Fruit fly (Drosophila melanogaster) whole organism, embryonic: ENCODE results near the gene Stt3B.

Experiments used
- Atf6 ChIP-seq: fragments of 200-800 bp; sonication (Bioruptor generic); IDR thresholded peaks from 2 replicates; pipeline ENCODE4 v1.3.6; 2022; ENCODE audit warnings: missing biosample characterization, missing genetic modification characterization
- B-H1 ChIP-seq: fragments of 200-800 bp; sonication (Bioruptor generic); IDR thresholded peaks from 3 replicates; pipeline ENCODE4 v1.3.6; 2022; ENCODE audit warnings: missing biosample characterization, missing genetic modification characterization
- CG12155 ChIP-seq: fragments of 200-800 bp; sonication (Bioruptor generic); optimal IDR thresholded peaks from 3 replicates; lab custom pipeline; 2016; ENCODE audit warnings: missing biosample characterization, missing genetic modification characterization
- CG12299 ChIP-seq: fragments of 200-800 bp; sonication (Bioruptor generic); optimal IDR thresholded peaks from 2 replicates; lab custom pipeline; 2018; ENCODE audit warnings: missing biosample characterization, mild to moderate bottlenecking, missing genetic modification characterization
- CG14667 ChIP-seq: fragments of 200-800 bp; sonication (Bioruptor generic); IDR thresholded peaks from 2 replicates; pipeline ENCODE4 v1.3.6; 2022; ENCODE audit warnings: missing biosample characterization, missing genetic modification characterization
- CG15514 ChIP-seq: fragments of 200-800 bp; sonication (Bioruptor generic); optimal IDR thresholded peaks from 3 replicates; lab custom pipeline; 2017; ENCODE audit warnings: missing biosample characterization, missing genetic modification characterization, mild to moderate bottlenecking, moderate library complexity, missing genetic modification reagents
- CG1603 ChIP-seq: fragments of 200-800 bp; sonication (Bioruptor generic); optimal IDR thresholded peaks from 2 replicates; lab custom pipeline; 2019; ENCODE audit warnings: missing biosample characterization, mild to moderate bottlenecking, missing genetic modification characterization, moderate library complexity
- CG16815 ChIP-seq: fragments of 200-800 bp; sonication (Bioruptor generic); optimal IDR thresholded peaks from 3 replicates; lab custom pipeline; 2017; ENCODE audit warnings: missing biosample characterization, mild to moderate bottlenecking, missing genetic modification characterization
- CG17328 ChIP-seq: fragments of 200-800 bp; sonication (Bioruptor generic); IDR thresholded peaks from 2 replicates; pipeline ENCODE4 v1.3.6; 2022; ENCODE audit warnings: missing biosample characterization, missing genetic modification characterization
- CG17829 ChIP-seq: fragments of 200-800 bp; optimal IDR thresholded peaks from 2 replicates; lab custom pipeline; 2019; ENCODE audit warnings: missing biosample characterization, mild to moderate bottlenecking, missing genetic modification characterization, moderate library complexity
- CG2875 ChIP-seq: fragments of 200-800 bp; sonication (Bioruptor generic); optimal IDR thresholded peaks from 2 replicates; lab custom pipeline; 2017; ENCODE audit warnings: missing biosample characterization, mild to moderate bottlenecking, missing genetic modification characterization, missing genetic modification reagents
- CG3065 ChIP-seq: fragments of 200-800 bp; sonication (Bioruptor generic); optimal IDR thresholded peaks from 2 replicates; lab custom pipeline; 2016; ENCODE audit warnings: missing biosample characterization, missing genetic modification characterization
- CG3407 ChIP-seq: fragments of 200-800 bp; sonication (Bioruptor generic); optimal IDR thresholded peaks from 2 replicates; lab custom pipeline; 2018; ENCODE audit warnings: missing biosample characterization, mild to moderate bottlenecking, missing genetic modification characterization
- CG3847 ChIP-seq: fragments of 200-800 bp; sonication (Bioruptor generic); IDR thresholded peaks from 2 replicates; pipeline ENCODE4 v1.3.6; 2022; ENCODE audit warnings: missing biosample characterization, missing genetic modification characterization
- CG4404 ChIP-seq: fragments of 200-800 bp; sonication (Bioruptor generic); IDR thresholded peaks from 2 replicates; pipeline ENCODE4 v1.3.6; 2022; ENCODE audit warnings: missing biosample characterization, missing genetic modification characterization
- CG4707 ChIP-seq: fragments of 200-800 bp; sonication (Bioruptor generic); optimal IDR thresholded peaks from 2 replicates; lab custom pipeline; 2018; ENCODE audit warnings: missing biosample characterization, mild to moderate bottlenecking, missing genetic modification characterization, moderate library complexity
- CG6689 ChIP-seq: fragments of 200-800 bp; sonication (Bioruptor generic); IDR thresholded peaks from 2 replicates; pipeline ENCODE4 v1.3.6; 2022; ENCODE audit warnings: missing biosample characterization, missing genetic modification characterization
- CG7372 ChIP-seq: fragments of 200-800 bp; sonication (Bioruptor generic); IDR thresholded peaks from 2 replicates; pipeline ENCODE4 v1.3.6; 2022; ENCODE audit warnings: missing biosample characterization, missing genetic modification characterization
- CG8290 ChIP-seq, 3 experiments: fragments of 200-800 bp; sonication (Bioruptor generic); optimal IDR thresholded peaks; 2 replicates each; lab custom pipeline; 2016 to 2019; ENCODE audit warnings: missing biosample characterization in 3 of 3, missing genetic modification characterization in 3 of 3, mild to moderate bottlenecking in 2 of 3, moderate library complexity in 1 of 3
- CG8359 ChIP-seq: fragments of 200-800 bp; sonication (Bioruptor generic); optimal IDR thresholded peaks from 2 replicates; lab custom pipeline; 2017; ENCODE audit warnings: missing biosample characterization, mild to moderate bottlenecking, missing genetic modification characterization, borderline replicate concordance
- Dp ChIP-seq: fragments of 200-800 bp; sonication (Bioruptor generic); optimal IDR thresholded peaks from 2 replicates; lab custom pipeline; 2018; ENCODE audit warnings: missing biosample characterization, mild to moderate bottlenecking, missing genetic modification characterization, moderate library complexity
- Elba2 ChIP-seq: fragments of 200-800 bp; sonication (Bioruptor generic); optimal IDR thresholded peaks from 3 replicates; lab custom pipeline; 2016; ENCODE audit warnings: missing biosample characterization, missing genetic modification characterization
- Ets65A ChIP-seq: fragments of 200-800 bp; sonication (Bioruptor generic); peaks from one replicate; lab custom pipeline; 2016; ENCODE audit warnings: missing biosample characterization, missing genetic modification characterization
- HLH54F ChIP-seq: fragments of 200-800 bp; sonication (Bioruptor generic); optimal IDR thresholded peaks from 3 replicates; lab custom pipeline; 2016; ENCODE audit warnings: missing biosample characterization, missing genetic modification characterization
- HmgD ChIP-seq: fragments of 200-800 bp; sonication (Bioruptor generic); optimal IDR thresholded peaks from 3 replicates; lab custom pipeline; 2016; ENCODE audit warnings: missing biosample characterization, missing genetic modification characterization
- Jarid2 ChIP-seq: fragments of 200-800 bp; sonication (Bioruptor generic); optimal IDR thresholded peaks from 3 replicates; lab custom pipeline; 2017; ENCODE audit warnings: mild to moderate bottlenecking, missing biosample characterization, missing genetic modification reagents, missing genetic modification characterization
- MBD-R2 ChIP-seq: fragments of 200-800 bp; sonication (Bioruptor generic); IDR thresholded peaks from 2 replicates; pipeline ENCODE4 v1.3.6; 2022; ENCODE audit warnings: missing biosample characterization, missing genetic modification characterization
- Myb ChIP-seq: fragments of 200-800 bp; sonication (Bioruptor generic); optimal IDR thresholded peaks from 2 replicates; lab custom pipeline; 2016; ENCODE audit warnings: missing biosample characterization, missing genetic modification characterization
- Sin3A ChIP-seq: fragments of >200 bp; optimal IDR thresholded peaks from 2 replicates; lab custom pipeline; 2018
- Trl ChIP-seq, 3 experiments: fragments of >200 bp in 2 of 3; fragments of 200-800 bp in 1 of 3; sonication (Bioruptor generic) in 1 of 3; optimal IDR thresholded peaks; 2 replicates in 1 of 3; 3 replicates in 2 of 3; lab custom pipeline; 2016 to 2017; ENCODE audit warnings: missing biosample characterization in 1 of 3, missing genetic modification characterization in 1 of 3
- YL-1 ChIP-seq: fragments of 200-800 bp; sonication (Bioruptor generic); optimal IDR thresholded peaks from 3 replicates; lab custom pipeline; 2017; ENCODE audit warnings: missing biosample characterization, mild to moderate bottlenecking, missing genetic modification characterization
- al ChIP-seq: fragments of 200-800 bp; sonication (Bioruptor generic); IDR thresholded peaks from 2 replicates; pipeline ENCODE4 v1.3.6; 2022; ENCODE audit warnings: missing biosample characterization, missing genetic modification characterization
- amos ChIP-seq: fragments of 200-800 bp; sonication (Bioruptor generic); IDR thresholded peaks from 2 replicates; pipeline ENCODE4 v1.3.6; 2022; ENCODE audit warnings: missing biosample characterization, missing genetic modification characterization; ENCODE audit not compliant: partially characterized antibody
- ap ChIP-seq: fragments of 200-800 bp; sonication (Bioruptor generic); IDR thresholded peaks from 2 replicates; pipeline ENCODE4 v1.3.6; 2022; ENCODE audit warnings: missing biosample characterization, missing genetic modification characterization
- ash1 ChIP-seq: fragments of 200-800 bp; sonication (Bioruptor generic); optimal IDR thresholded peaks from 2 replicates; lab custom pipeline; 2018; ENCODE audit warnings: missing biosample characterization, mild to moderate bottlenecking, missing genetic modification characterization
- dpn ChIP-seq, 2 experiments: fragments of 200-800 bp; sonication (Bioruptor generic); optimal IDR thresholded peaks; 3 replicates each; lab custom pipeline; 2016; ENCODE audit warnings: missing biosample characterization in 2 of 2, missing genetic modification characterization in 2 of 2
- gcm ChIP-seq: fragments of 200-800 bp; sonication (Bioruptor generic); optimal IDR thresholded peaks from 2 replicates; lab custom pipeline; 2019; ENCODE audit warnings: missing biosample characterization, mild to moderate bottlenecking, missing genetic modification characterization, moderate library complexity
- gfzf ChIP-seq: fragments of 200-800 bp; sonication (Bioruptor generic); optimal IDR thresholded peaks from 2 replicates; lab custom pipeline; 2016; ENCODE audit warnings: missing biosample characterization, mild to moderate bottlenecking, missing genetic modification characterization, moderate library complexity
- h ChIP-seq: fragments of >200 bp; optimal IDR thresholded peaks from 2 replicates; lab custom pipeline; 2017
- hth ChIP-seq: fragments of >200 bp; optimal IDR thresholded peaks from 2 replicates; lab custom pipeline; 2017; ENCODE audit warnings: inconsistent platforms
- ind ChIP-seq: fragments of 200-800 bp; sonication (Bioruptor generic); optimal IDR thresholded peaks from 3 replicates; lab custom pipeline; 2016; ENCODE audit warnings: missing biosample characterization, missing genetic modification characterization
- pfk ChIP-seq: fragments of 200-800 bp; sonication (Bioruptor generic); optimal IDR thresholded peaks from 2 replicates; lab custom pipeline; 2018; ENCODE audit warnings: missing biosample characterization, mild to moderate bottlenecking, missing genetic modification characterization, moderate library complexity
- phol ChIP-seq: fragments of 200-800 bp; sonication (Bioruptor generic); optimal IDR thresholded peaks from 3 replicates; lab custom pipeline; 2018; ENCODE audit warnings: missing biosample characterization, mild to moderate bottlenecking, missing genetic modification characterization, moderate library complexity
- pzg ChIP-seq: fragments of 200-800 bp; sonication (Bioruptor generic); optimal IDR thresholded peaks from 3 replicates; lab custom pipeline; 2018; ENCODE audit warnings: missing biosample characterization, mild to moderate bottlenecking, missing genetic modification characterization, moderate library complexity
- repo ChIP-seq: fragments of 200-800 bp; sonication (Bioruptor generic); optimal IDR thresholded peaks from 2 replicates; lab custom pipeline; 2016; ENCODE audit warnings: missing biosample characterization, missing genetic modification characterization
- scrt ChIP-seq: fragments of 200-800 bp; sonication (Bioruptor generic); optimal IDR thresholded peaks from 2 replicates; lab custom pipeline; 2018; ENCODE audit warnings: missing biosample characterization, mild to moderate bottlenecking, missing genetic modification characterization, moderate library complexity
- so ChIP-seq: fragments of 200-800 bp; sonication (Bioruptor generic); IDR thresholded peaks from 3 replicates; pipeline ENCODE4 v1.3.6; 2022; ENCODE audit warnings: missing biosample characterization, missing genetic modification characterization
- tio ChIP-seq: fragments of 200-800 bp; sonication (Bioruptor generic); optimal IDR thresholded peaks from 2 replicates; lab custom pipeline; 2017; ENCODE audit warnings: missing biosample characterization, missing genetic modification characterization, inconsistent platforms
- tll ChIP-seq, 2 experiments: fragments of 200-800 bp in 1 of 2; fragments of >200 bp in 1 of 2; sonication (Bioruptor generic) in 1 of 2; optimal IDR thresholded peaks; 2 replicates each; lab custom pipeline; 2017 to 2019; ENCODE audit warnings: missing biosample characterization in 2 of 2, missing genetic modification characterization in 2 of 2, mild to moderate bottlenecking in 1 of 2, moderate library complexity in 1 of 2
- tna ChIP-seq: fragments of 200-800 bp; sonication (Bioruptor generic); IDR thresholded peaks from 2 replicates; pipeline ENCODE4 v1.3.6; 2022; ENCODE audit warnings: missing biosample characterization, missing genetic modification characterization; ENCODE audit not compliant: partially characterized antibody
- yki ChIP-seq: fragments of >200 bp; optimal IDR thresholded peaks from 3 replicates; lab custom pipeline; 2018
- z ChIP-seq: fragments of 200-800 bp; sonication (Bioruptor generic); IDR thresholded peaks from 3 replicates; pipeline ENCODE4 v1.3.6; 2022; ENCODE audit warnings: missing biosample characterization, missing genetic modification characterization

Stt3B gene

dm6 chr3R:25049383-25049741 is 20.1 kb downstream of the Stt3B start, which contains the start of gene CG11791 (continued):
- TF ChIP-seq Ets65A (GFP tag; lab: Kevin White, UChicago) = no peak
- no peak for TF ChIP-seq Trl (optimal IDR thresholded peaks at IDR 0.05; lab: Kevin White, UChicago)
- TF ChIP-seq Trl (GFP tag; optimal IDR thresholded peaks at IDR 0.05; lab: Kevin White, UChicago) = no peak
- no peak for TF ChIP-seq tna (GFP tag; lab: Robert Waterston, UW)
- peak; percentile 95 for TF ChIP-seq pfk
- TF ChIP-seq CG8290 (GFP tag; optimal IDR thresholded peaks at IDR 0.05; lab: Kevin White, UChicago) = no peak
- TF ChIP-seq CG8290 (tag; optimal IDR thresholded peaks at IDR 0.05; lab: Kevin White, UChicago) = peak in 1 of 2 experiments; percentile 11
- no peak for TF ChIP-seq gcm (GFP tag; lab: Kevin White, UChicago)
- peak; percentile 43 for TF ChIP-seq Myb (GFP tag; lab: Kevin White, UChicago)
- TF ChIP-seq al (GFP tag; lab: Robert Waterston, UW) = no peak
- TF ChIP-seq CG4404 = no peak
- no peak for TF ChIP-seq CG14667 (GFP tag; lab: Robert Waterston, UW)
- TF ChIP-seq Sin3A = peak; percentile 17
- TF ChIP-seq ind (GFP tag; lab: Kevin White, UChicago) = no peak
- TF ChIP-seq CG16815 (GFP tag; lab: Kevin White, UChicago) = no peak
- no peak for TF ChIP-seq Elba2
- no peak for TF ChIP-seq CG7372 (GFP tag; lab: Robert Waterston, UW)
- TF ChIP-seq CG1603 (tag; lab: Kevin White, UChicago) = peak; percentile 95
- no peak for TF ChIP-seq dpn (GFP tag; optimal IDR thresholded peaks at IDR 0.05; lab: Kevin White, UChicago)
- no peak for TF ChIP-seq CG6689 (GFP tag; lab: Robert Waterston, UW)
- TF ChIP-seq Dp = peak; percentile 71
- TF ChIP-seq CG17328 = no peak
- no peak for TF ChIP-seq CG17829 (tag; lab: Kevin White, UChicago)
- TF ChIP-seq MBD-R2 (GFP tag; lab: Robert Waterston, UW) = no peak
- TF ChIP-seq CG3847 (GFP tag; lab: Robert Waterston, UW) = no peak
- TF ChIP-seq CG3065 (GFP tag; lab: Kevin White, UChicago) = no peak
- TF ChIP-seq gfzf = peak; percentile 65
- TF ChIP-seq CG8359 (GFP tag; lab: Kevin White, UChicago) = no peak
- TF ChIP-seq CG12299 (tag; lab: Kevin White, UChicago) = no peak
- TF ChIP-seq CG2875 (GFP tag; lab: Kevin White, UChicago) = no peak
- TF ChIP-seq h (lab: Kevin White, UChicago) = no peak
- TF ChIP-seq repo (GFP tag; lab: Kevin White, UChicago) = no peak
- TF ChIP-seq hth (lab: Kevin White, UChicago) = no peak
- TF ChIP-seq phol (tag; lab: Kevin White, UChicago) = peak; percentile 6
- peak; percentile 29 for TF ChIP-seq CG15514
- peak; percentile 28 for TF ChIP-seq pzg
- no peak for TF ChIP-seq amos
- no peak for TF ChIP-seq Jarid2 (GFP tag; lab: Kevin White, UChicago)
- TF ChIP-seq HLH54F (GFP tag; lab: Kevin White, UChicago) = peak; percentile 1
- TF ChIP-seq CG3407 (GFP tag; lab: Kevin White, UChicago) = no peak
- no peak for TF ChIP-seq B-H1 (GFP tag; lab: Robert Waterston, UW)
- no peak for TF ChIP-seq HmgD (GFP tag; lab: Kevin White, UChicago)
- no peak for TF ChIP-seq Atf6 (GFP tag; lab: Robert Waterston, UW)
- TF ChIP-seq YL-1 (GFP tag; lab: Kevin White, UChicago) = no peak
- TF ChIP-seq tll (GFP tag; optimal IDR thresholded peaks at IDR 0.05; lab: Kevin White, UChicago) = no peak
- TF ChIP-seq yki (lab: Kevin White, UChicago) = no peak
- no peak for TF ChIP-seq scrt (GFP tag; lab: Kevin White, UChicago)
- TF ChIP-seq ap (GFP tag; lab: Robert Waterston, UW) = no peak
- TF ChIP-seq ash1 (GFP tag; lab: Kevin White, UChicago) = no peak
- TF ChIP-seq z (GFP tag; lab: Robert Waterston, UW) = no peak
- TF ChIP-seq CG12155 (GFP tag; lab: Kevin White, UChicago) = no peak
- no peak for TF ChIP-seq CG4707 (GFP tag; lab: Kevin White, UChicago)
- TF ChIP-seq tio (GFP tag; lab: Kevin White, UChicago) = no peak
- TF ChIP-seq so (GFP tag; lab: Robert Waterston, UW) = no peak
